Comparison of ENCODE assay signal across 1 worm cellular context in genomic region chrIV:11520960-11521359, ce11.
TF ChIP-seq lines count a peak whose summit lies in the region.

TSS of gene M04B2.4 (minus strand) at chrIV:11521031.
TSS of gene gfl-1 (plus strand) at chrIV:11521290.

TF ChIP-seq in whole organism, L1 larva, 84 proteins besides CTCF, POLR2A, EP300 and RAD21 (continued from another document):
- TF ChIP-seq lin-39 (tag; optimal IDR thresholded peaks at IDR 0.05; lab: Kevin White, UChicago) (peak; percentile 11), snu-23 (GFP tag; optimal IDR thresholded peaks at IDR 0.05; lab: Kevin White, UChicago) (peak; percentile 59), fkh-4 (tag; optimal IDR thresholded peaks at IDR 0.05; lab: Kevin White, UChicago; ENCODE audit: borderline replicate concordance) (no peak), mab-9 (GFP tag; IDR thresholded peaks at IDR 0.05; lab: Robert Waterston, UW) (no peak), dsc-1 (tag; optimal IDR thresholded peaks at IDR 0.05; lab: Kevin White, UChicago) (peak; percentile 50), snpc-4 (tag; optimal IDR thresholded peaks at IDR 0.05; lab: Kevin White, UChicago) (no peak), zag-1 (tag; optimal IDR thresholded peaks at IDR 0.05; lab: Kevin White, UChicago) (no peak), sup-37 (GFP tag; optimal IDR thresholded peaks at IDR 0.05; lab: Kevin White, UChicago) (no peak), isw-1 (GFP tag; IDR thresholded peaks at IDR 0.05; lab: Robert Waterston, UW) (peak; percentile 6; the same call in 1 of the 2 replicates), elt-2 (tag; optimal IDR thresholded peaks at IDR 0.05; lab: Kevin White, UChicago) (no peak), hlh-17 (GFP tag; optimal IDR thresholded peaks at IDR 0.05; lab: Kevin White, UChicago; ENCODE audit: borderline replicate concordance) (no peak), nhr-90 (tag; optimal IDR thresholded peaks at IDR 0.05; lab: Kevin White, UChicago; ENCODE audit: poor library complexity) (peak; percentile 13), C34B4.2 (tag; optimal IDR thresholded peaks at IDR 0.05; lab: Kevin White, UChicago) (no peak), lin-14 (GFP tag; optimal IDR thresholded peaks at IDR 0.05; lab: Kevin White, UChicago) (no peak), dpl-1 (GFP tag; optimal IDR thresholded peaks at IDR 0.05; lab: Kevin White, UChicago) (peak; percentile 62 to 73 (median 72)), Y116A8C.19 (tag; optimal IDR thresholded peaks at IDR 0.05; lab: Kevin White, UChicago; ENCODE audit: borderline replicate concordance) (no peak), sptf-1 (tag; optimal IDR thresholded peaks at IDR 0.05; lab: Kevin White, UChicago) (no peak), aha-1 (tag; optimal IDR thresholded peaks at IDR 0.05; lab: Kevin White, UChicago) (no peak), ama-1 (optimal IDR thresholded peaks at IDR 0.05; lab: Kevin White, UChicago) (no peak), fos-1 (tag; optimal IDR thresholded peaks at IDR 0.05; lab: Kevin White, UChicago) (no peak), nhr-77 (tag; optimal IDR thresholded peaks at IDR 0.05; lab: Kevin White, UChicago) (peak; percentile 7), egl-13 (tag; optimal IDR thresholded peaks at IDR 0.05; lab: Kevin White, UChicago) (no peak), mdl-1 (tag; optimal IDR thresholded peaks at IDR 0.05; lab: Kevin White, UChicago) (no peak), egl-27 (tag; optimal IDR thresholded peaks at IDR 0.05; lab: Kevin White, UChicago) (no peak), nhr-19 (GFP tag; conservative IDR thresholded peaks at IDR 0.05; lab: Robert Waterston, UW) (peak; percentile 43), grh-1 (GFP tag; IDR thresholded peaks at IDR 0.05; lab: Robert Waterston, UW) (no peak)
